Worm (Caenorhabditis elegans): Measurements from ENCODE around the gene R144.6.

Gene R144.6

ce11 chrIII:5025136-5025629 is 20.7 kb upstream of the R144.6 start (continued):
- TF ChIP-seq dmd-6 (GFP tag; IDR thresholded peaks at IDR 0.05) (peak; percentile 49), madf-9 (GFP tag; conservative IDR thresholded peaks at IDR 0.05) (peak; percentile 65), zag-1 (tag; optimal IDR thresholded peaks at IDR 0.05) (no peak), T26A8.4 (GFP tag; IDR thresholded peaks at IDR 0.05) (peak; percentile 60), spr-1 (tag; optimal IDR thresholded peaks at IDR 0.05) (peak; percentile 29), lin-15B (tag; optimal IDR thresholded peaks at IDR 0.05) (no peak), egl-43 (GFP tag; IDR thresholded peaks at IDR 0.05) (no peak), ZK337.2 (GFP tag; IDR thresholded peaks at IDR 0.05) (0 out of 2 replicates have a peak, but pooled peaks have one; percentile 26), daf-19 (GFP tag; conservative IDR thresholded peaks at IDR 0.05) (no peak), ceh-32 (tag; optimal IDR thresholded peaks at IDR 0.05; ENCODE audit: poor library complexity) (no peak), hmg-1.1 (GFP tag; IDR thresholded peaks at IDR 0.05) (0 out of 2 replicates have a peak, but pooled peaks have one; percentile 30), R02D3.7 (tag; optimal IDR thresholded peaks at IDR 0.05) (no peak), zip-11 (GFP tag; IDR thresholded peaks at IDR 0.05) (no peak), nhr-41 (GFP tag; IDR thresholded peaks at IDR 0.05) (no peak), T20F7.1 (GFP tag; optimal IDR thresholded peaks at IDR 0.05) (peak; percentile 62), pha-4 (GFP tag; IDR thresholded peaks at IDR 0.05) (peak; percentile 72), pha-4 (tag; optimal IDR thresholded peaks at IDR 0.05) (no peak), ceh-20 (GFP tag; IDR thresholded peaks at IDR 0.05) (peak; percentile 20; the same call in 1 of the 2 replicates), ztf-11 (tag; optimal IDR thresholded peaks at IDR 0.05) (no peak), ctbp-1 (GFP tag; IDR thresholded peaks at IDR 0.05) (0 out of 2 replicates have a peak, but pooled peaks have one; percentile 8), spr-3 (GFP tag; optimal IDR thresholded peaks at IDR 0.05) (no peak), nhr-77 (tag; optimal IDR thresholded peaks at IDR 0.05) (no peak), dpl-1 (GFP tag; optimal IDR thresholded peaks at IDR 0.05) (peak; percentile 20), pqm-1 (tag; optimal IDR thresholded peaks at IDR 0.05) (no peak), lin-1 (GFP tag; IDR thresholded peaks at IDR 0.05) (0 out of 2 replicates have a peak, but pooled peaks have one; percentile 18), saeg-2 (GFP tag; IDR thresholded peaks at IDR 0.05) (no peak), fos-1 (tag; optimal IDR thresholded peaks at IDR 0.05) (no peak), rbr-2 (tag; optimal IDR thresholded peaks at IDR 0.05) (peak; percentile 46), Y5F2A.4 (GFP tag; optimal IDR thresholded peaks at IDR 0.05) (no peak), mes-2 (tag; optimal IDR thresholded peaks at IDR 0.05; ENCODE audit: poor library complexity, severe bottlenecking) (no peak), unc-39 (tag; optimal IDR thresholded peaks at IDR 0.05) (no peak), duxl-1 (tag; optimal IDR thresholded peaks at IDR 0.05; ENCODE audit: poor library complexity) (no peak), F26F4.8 (GFP tag; conservative IDR thresholded peaks at IDR 0.05) (no peak), ama-1 (optimal IDR thresholded peaks at IDR 0.05) (peak; percentile 80), lin-13 (GFP tag; optimal IDR thresholded peaks at IDR 0.05) (no peak), nhr-48 (tag; optimal IDR thresholded peaks at IDR 0.05) (no peak), fkh-10 (GFP tag; optimal IDR thresholded peaks at IDR 0.05) (no peak), egl-27 (tag; optimal IDR thresholded peaks at IDR 0.05) (no peak), sdz-12 (GFP tag; optimal IDR thresholded peaks at IDR 0.05) (peak; percentile 41), arid-1 (GFP tag; conservative IDR thresholded peaks at IDR 0.05) (no peak), F37D6.2 (tag; optimal IDR thresholded peaks at IDR 0.05) (no peak), mxl-3 (GFP tag; optimal IDR thresholded peaks at IDR 0.05) (no peak), hlh-11 (tag; optimal IDR thresholded peaks at IDR 0.05) (peak; percentile 15), lsy-2 (tag; optimal IDR thresholded peaks at IDR 0.05) (peak in 1 of 2 experiments; percentile 55), tra-1 (GFP tag; IDR thresholded peaks at IDR 0.05) (0 out of 2 replicates have a peak, but pooled peaks have one; percentile 13), nhr-42 (GFP tag; IDR thresholded peaks at IDR 0.05) (no peak), ztf-7 (tag; optimal IDR thresholded peaks at IDR 0.05) (no peak), madf-5 (GFP tag; IDR thresholded peaks at IDR 0.05) (no peak), zfp-3 (GFP tag; conservative IDR thresholded peaks at IDR 0.05) (peak; percentile 82), nhr-76 (tag; optimal IDR thresholded peaks at IDR 0.05) (no peak), daf-16 (GFP tag; optimal IDR thresholded peaks at IDR 0.05) (no peak), daf-16 (tag; optimal IDR thresholded peaks at IDR 0.05) (no peak)

All from whole organism, L4 larva.